Fruit fly (Drosophila melanogaster) whole organism, embryonic: Measurements from ENCODE around the gene CG34429.

ENCODE experiments used
- Bdp1 ChIP-seq: fragments of 200-800 bp; sonication (Bioruptor generic); optimal IDR thresholded peaks from 3 replicates; lab custom pipeline; 2016; ENCODE audit warnings: missing biosample characterization, missing genetic modification characterization
- CG10462 ChIP-seq: fragments of 200-800 bp; sonication (Bioruptor generic); optimal IDR thresholded peaks from 2 replicates; lab custom pipeline; 2016; ENCODE audit warnings: missing biosample characterization, missing genetic modification characterization
- CG11085 ChIP-seq: fragments of 200-800 bp; sonication (Bioruptor generic); IDR thresholded peaks from 2 replicates; pipeline ENCODE4 v1.3.6; 2022; ENCODE audit warnings: missing biosample characterization, missing genetic modification characterization
- CG11695 ChIP-seq: fragments of 200-800 bp; sonication (Bioruptor generic); IDR thresholded peaks from 3 replicates; pipeline ENCODE4 v1.3.6; 2022; ENCODE audit warnings: missing biosample characterization, missing genetic modification characterization
- CG2202 ChIP-seq: fragments of 200-800 bp; sonication (Bioruptor generic); optimal IDR thresholded peaks from 2 replicates; lab custom pipeline; 2018; ENCODE audit warnings: missing biosample characterization, mild to moderate bottlenecking, missing genetic modification characterization
- CG2678 ChIP-seq: fragments of 200-800 bp; sonication (Bioruptor generic); optimal IDR thresholded peaks from 3 replicates; lab custom pipeline; 2019; ENCODE audit warnings: missing biosample characterization, mild to moderate bottlenecking, missing genetic modification characterization, moderate library complexity
- CG30431 ChIP-seq: fragments of 200-800 bp; sonication (Bioruptor generic); optimal IDR thresholded peaks from 2 replicates; lab custom pipeline; 2017; ENCODE audit warnings: missing biosample characterization, missing genetic modification characterization
- CG3065 ChIP-seq: fragments of 200-800 bp; sonication (Bioruptor generic); optimal IDR thresholded peaks from 2 replicates; lab custom pipeline; 2016; ENCODE audit warnings: missing biosample characterization, missing genetic modification characterization
- CG31441 ChIP-seq: fragments of 200-800 bp; sonication (Bioruptor generic); IDR thresholded peaks from 2 replicates; pipeline ENCODE4 v1.3.6; 2022; ENCODE audit warnings: missing biosample characterization, missing genetic modification characterization
- CG32767 ChIP-seq: fragments of 200-800 bp; sonication (Bioruptor generic); IDR thresholded peaks from 2 replicates; pipeline ENCODE4 v1.3.6; 2022; ENCODE audit warnings: missing biosample characterization, missing genetic modification characterization
- CG4360 ChIP-seq: fragments of 200-800 bp; sonication (Bioruptor generic); IDR thresholded peaks from 2 replicates; pipeline ENCODE4 v1.3.6; 2022; ENCODE audit warnings: missing biosample characterization, missing genetic modification characterization
- CG4707 ChIP-seq: fragments of 200-800 bp; sonication (Bioruptor generic); optimal IDR thresholded peaks from 2 replicates; lab custom pipeline; 2018; ENCODE audit warnings: missing biosample characterization, mild to moderate bottlenecking, missing genetic modification characterization, moderate library complexity
- CG5245 ChIP-seq: fragments of 200-800 bp; sonication (Bioruptor generic); optimal IDR thresholded peaks from 3 replicates; lab custom pipeline; 2016; ENCODE audit warnings: missing biosample characterization, missing genetic modification characterization
- CG7357 ChIP-seq: fragments of 200-800 bp; sonication (Bioruptor generic); IDR thresholded peaks from 3 replicates; pipeline ENCODE4 v1.3.6; 2022; ENCODE audit warnings: missing biosample characterization, missing genetic modification characterization
- CG7839 ChIP-seq: fragments of 200-800 bp; sonication (Bioruptor generic); optimal IDR thresholded peaks from 3 replicates; lab custom pipeline; 2018; ENCODE audit warnings: missing biosample characterization, mild to moderate bottlenecking, missing genetic modification characterization, moderate library complexity
- CG7987 ChIP-seq: fragments of 200-800 bp; sonication (Bioruptor generic); optimal IDR thresholded peaks from 2 replicates; lab custom pipeline; 2018; ENCODE audit warnings: missing biosample characterization, mild to moderate bottlenecking, missing genetic modification characterization, moderate library complexity
- CG8089 ChIP-seq: fragments of 200-800 bp; sonication (Bioruptor generic); optimal IDR thresholded peaks from 3 replicates; lab custom pipeline; 2016; ENCODE audit warnings: missing biosample characterization, missing genetic modification characterization
- CG9797 ChIP-seq: fragments of 200-800 bp; sonication (Bioruptor generic); optimal IDR thresholded peaks from 3 replicates; lab custom pipeline; 2018; ENCODE audit warnings: missing biosample characterization, mild to moderate bottlenecking, missing genetic modification characterization
- CG9932 ChIP-seq: fragments of 200-800 bp; sonication (Bioruptor generic); IDR thresholded peaks from 2 replicates; pipeline ENCODE4 v1.3.6; 2022; ENCODE audit warnings: missing biosample characterization, missing genetic modification characterization
- Chrac-16 ChIP-seq: fragments of 200-800 bp; sonication (Bioruptor generic); optimal IDR thresholded peaks from 3 replicates; lab custom pipeline; 2016; ENCODE audit warnings: missing biosample characterization, missing genetic modification characterization
- CrebB ChIP-seq: fragments of 200-800 bp; sonication (Bioruptor generic); optimal IDR thresholded peaks from 3 replicates; lab custom pipeline; 2018; ENCODE audit warnings: missing biosample characterization, mild to moderate bottlenecking, missing genetic modification characterization
- Eip74EF ChIP-seq, 2 experiments: fragments of 200-800 bp in 1 of 2; fragments of >200 bp in 1 of 2; sonication (Bioruptor generic) in 1 of 2; optimal IDR thresholded peaks; 2 replicates each; lab custom pipeline; 2017 to 2019; ENCODE audit warnings: missing biosample characterization in 2 of 2, missing genetic modification characterization in 2 of 2, mild to moderate bottlenecking in 1 of 2, moderate library complexity in 1 of 2
- H2.0 ChIP-seq: fragments of 200-800 bp; sonication (Bioruptor generic); IDR thresholded peaks from 2 replicates; pipeline ENCODE4 v1.3.6; 2022; ENCODE audit warnings: missing biosample characterization, missing genetic modification characterization
- Max ChIP-seq: fragments of 200-800 bp; sonication (Bioruptor generic); optimal IDR thresholded peaks from 2 replicates; lab custom pipeline; 2016; ENCODE audit warnings: missing biosample characterization, mild to moderate bottlenecking, missing genetic modification characterization
- Mes4 ChIP-seq: fragments of 200-800 bp; sonication (Bioruptor generic); optimal IDR thresholded peaks from 2 replicates; lab custom pipeline; 2016; ENCODE audit warnings: missing biosample characterization, missing genetic modification characterization
- Nf-YA ChIP-seq: fragments of 200-800 bp; sonication (Bioruptor generic); IDR thresholded peaks from 2 replicates; pipeline ENCODE4 v1.3.6; 2022; ENCODE audit warnings: missing biosample characterization, missing genetic modification characterization
- PHDP ChIP-seq: fragments of 200-800 bp; sonication (Bioruptor generic); optimal IDR thresholded peaks from 3 replicates; lab custom pipeline; 2018; ENCODE audit warnings: missing biosample characterization, mild to moderate bottlenecking, missing genetic modification characterization, moderate library complexity
- Ssrp ChIP-seq: fragments of 200-800 bp; sonication (Bioruptor generic); optimal IDR thresholded peaks from 2 replicates; lab custom pipeline; 2018; ENCODE audit warnings: missing biosample characterization, mild to moderate bottlenecking, missing genetic modification characterization, moderate library complexity
- bowl ChIP-seq: fragments of 200-800 bp; sonication (Bioruptor generic); IDR thresholded peaks from 2 replicates; pipeline ENCODE4 v1.3.6; 2022; ENCODE audit warnings: missing biosample characterization, missing genetic modification characterization
- br ChIP-seq: fragments of >200 bp; optimal IDR thresholded peaks from 2 replicates; lab custom pipeline; 2017
- btn ChIP-seq: fragments of 200-800 bp; sonication (Bioruptor generic); optimal IDR thresholded peaks from 2 replicates; lab custom pipeline; 2016; ENCODE audit warnings: missing biosample characterization, missing genetic modification characterization
- cato ChIP-seq: fragments of 200-800 bp; sonication (Bioruptor generic); optimal IDR thresholded peaks from 2 replicates; lab custom pipeline; 2016; ENCODE audit warnings: missing biosample characterization, missing genetic modification characterization, borderline replicate concordance
- da ChIP-seq: fragments of 200-800 bp; sonication (Bioruptor generic); optimal IDR thresholded peaks from 2 replicates; lab custom pipeline; 2016; ENCODE audit warnings: missing biosample characterization, missing genetic modification characterization
- dpn ChIP-seq, 2 experiments: fragments of 200-800 bp; sonication (Bioruptor generic); optimal IDR thresholded peaks; 3 replicates each; lab custom pipeline; 2016; ENCODE audit warnings: missing biosample characterization in 2 of 2, missing genetic modification characterization in 2 of 2
- esg ChIP-seq: fragments of 200-800 bp; sonication (Bioruptor generic); conservative IDR thresholded peaks from 2 replicates; pipeline ENCODE4 v1.3.6; 2022; ENCODE audit warnings: missing biosample characterization, missing genetic modification characterization
- ewg ChIP-seq: fragments of 200-800 bp; sonication (Bioruptor generic); optimal IDR thresholded peaks from 3 replicates; lab custom pipeline; 2017; ENCODE audit warnings: mild to moderate bottlenecking, missing biosample characterization, missing genetic modification reagents, missing genetic modification characterization
- exex ChIP-seq: fragments of 200-800 bp; sonication (Bioruptor generic); optimal IDR thresholded peaks from 4 replicates; lab custom pipeline; 2018; ENCODE audit warnings: missing biosample characterization, mild to moderate bottlenecking, missing genetic modification characterization, moderate library complexity
- ftz-f1 ChIP-seq: fragments of 200-800 bp; sonication (Bioruptor generic); optimal IDR thresholded peaks from 2 replicates; lab custom pipeline; 2016; ENCODE audit warnings: missing biosample characterization, missing genetic modification characterization
- gt ChIP-seq: fragments of 200-800 bp; sonication (Bioruptor generic); IDR thresholded peaks from 2 replicates; pipeline ENCODE4 v1.3.6; 2022; ENCODE audit warnings: missing biosample characterization, missing genetic modification characterization
- ham ChIP-seq: fragments of 200-800 bp; sonication (Bioruptor generic); IDR thresholded peaks from 2 replicates; pipeline ENCODE4 v1.3.6; 2022; ENCODE audit warnings: missing biosample characterization, missing genetic modification characterization
- insv ChIP-seq, 2 experiments: fragments of 200-800 bp; sonication (Bioruptor generic); optimal IDR thresholded peaks; 3 replicates each; lab custom pipeline; 2016 to 2018; ENCODE audit warnings: missing biosample characterization in 2 of 2, missing genetic modification characterization in 2 of 2
- inv ChIP-seq: fragments of 200-800 bp; sonication (Bioruptor generic); IDR thresholded peaks from 2 replicates; pipeline ENCODE4 v1.3.6; 2022; ENCODE audit warnings: missing biosample characterization, missing genetic modification characterization; ENCODE audit not compliant: partially characterized antibody
- knrl ChIP-seq: fragments of 200-800 bp; sonication (Bioruptor generic); IDR thresholded peaks from 3 replicates; pipeline ENCODE4 v1.3.6; 2022; ENCODE audit warnings: missing biosample characterization, missing genetic modification characterization; ENCODE audit not compliant: partially characterized antibody
- lilli ChIP-seq: fragments of 200-800 bp; sonication (Bioruptor generic); optimal IDR thresholded peaks from 3 replicates; lab custom pipeline; 2016; ENCODE audit warnings: missing biosample characterization, missing genetic modification characterization
- mirr ChIP-seq: fragments of 200-800 bp; sonication (Bioruptor generic); optimal IDR thresholded peaks from 3 replicates; lab custom pipeline; 2018; ENCODE audit warnings: missing biosample characterization, mild to moderate bottlenecking, missing genetic modification characterization
- pros ChIP-seq: fragments of 200-800 bp; sonication (Bioruptor generic); optimal IDR thresholded peaks from 3 replicates; lab custom pipeline; 2019; ENCODE audit warnings: missing biosample characterization, mild to moderate bottlenecking, missing genetic modification characterization, moderate library complexity
- row ChIP-seq: fragments of 200-800 bp; sonication (Bioruptor generic); IDR thresholded peaks from 3 replicates; pipeline ENCODE4 v1.3.6; 2022; ENCODE audit warnings: missing biosample characterization, missing genetic modification characterization
- sens ChIP-seq: fragments of 200-800 bp; sonication (Bioruptor generic); peaks from one replicate; lab custom pipeline; 2016; ENCODE audit warnings: missing biosample characterization, missing genetic modification characterization
- vnd ChIP-seq: fragments of 200-800 bp; sonication (Bioruptor generic); IDR thresholded peaks from 3 replicates; pipeline ENCODE4 v1.3.6; 2022; ENCODE audit warnings: missing biosample characterization, missing genetic modification characterization; ENCODE audit not compliant: partially characterized antibody
- wek ChIP-seq: fragments of 200-800 bp; sonication (Bioruptor generic); optimal IDR thresholded peaks from 3 replicates; lab custom pipeline; 2018; ENCODE audit warnings: missing biosample characterization, mild to moderate bottlenecking, missing genetic modification characterization, moderate library complexity

CG34429 gene

dm6 chr3L:13022854-13023560 lies 39.8 kb upstream of the CG34429 start, which contains the start of gene RpS12 (continued):
- peak; percentile 86 for TF ChIP-seq Mes4 (GFP tag; lab: Kevin White, UChicago)
- TF ChIP-seq CG3065 (GFP tag; lab: Kevin White, UChicago) = no peak
- peak in 1 of 2 experiments; percentile 48 for TF ChIP-seq Eip74EF (GFP tag; optimal IDR thresholded peaks at IDR 0.05; lab: Kevin White, UChicago)
- peak; percentile 82 for TF ChIP-seq inv (GFP tag; lab: Robert Waterston, UW)
- TF ChIP-seq Ssrp (tag; lab: Kevin White, UChicago) = peak; percentile 31
- 0 out of 2 replicates have a peak, but pooled peaks have one; percentile 31 for TF ChIP-seq CG32767
- peak; percentile 17; the same call in 1 of the 2 replicates for TF ChIP-seq ham
- peak; percentile 61 for TF ChIP-seq da (GFP tag; lab: Kevin White, UChicago)
- TF ChIP-seq CG7987 (GFP tag; lab: Kevin White, UChicago) = peak; percentile 94
- peak; percentile 58 for TF ChIP-seq Bdp1 (GFP tag; lab: Kevin White, UChicago)
- TF ChIP-seq CG30431 (GFP tag; lab: Kevin White, UChicago) = peak; percentile 63
- peak; percentile 47 for TF ChIP-seq CG31441 (GFP tag; lab: Robert Waterston, UW)
- peak; percentile 80 for TF ChIP-seq CG4707
- TF ChIP-seq CG11085 (GFP tag; lab: Robert Waterston, UW) = peak; percentile 71; the same call in 1 of the 2 replicates
- peak; percentile 88 for TF ChIP-seq wek (GFP tag; lab: Kevin White, UChicago)
- peak; percentile 27 for TF ChIP-seq CG5245 (GFP tag; lab: Kevin White, UChicago)
- TF ChIP-seq row (GFP tag; lab: Robert Waterston, UW) = peak; percentile 80
- TF ChIP-seq Nf-YA = peak; percentile 58
- TF ChIP-seq CG11695 (GFP tag; lab: Robert Waterston, UW) = no peak
- TF ChIP-seq CG2678 (tag; lab: Kevin White, UChicago) = peak; percentile 60
- peak; percentile 53 for TF ChIP-seq CG10462 (GFP tag; lab: Kevin White, UChicago)
- TF ChIP-seq mirr (GFP tag; lab: Kevin White, UChicago) = peak; percentile 86
- peak; percentile 54; the same call in 1 of the 2 replicates for TF ChIP-seq bowl (GFP tag; lab: Robert Waterston, UW)
- peak; percentile 83 for TF ChIP-seq CG8089 (GFP tag; lab: Kevin White, UChicago)
- no peak for TF ChIP-seq ftz-f1 (GFP tag; lab: Kevin White, UChicago)
- peak; percentile 38 for TF ChIP-seq exex (tag; lab: Kevin White, UChicago)
- TF ChIP-seq knrl (GFP tag; lab: Robert Waterston, UW) = peak; percentile 80
- peak in 1 of 2 experiments; percentile 62 for TF ChIP-seq insv (GFP tag; optimal IDR thresholded peaks at IDR 0.05; lab: Kevin White, UChicago)
- peak; percentile 77 for TF ChIP-seq vnd (GFP tag; lab: Robert Waterston, UW)
- TF ChIP-seq gt (GFP tag; lab: Robert Waterston, UW) = no peak
- TF ChIP-seq pros (GFP tag; lab: Kevin White, UChicago) = no peak
- TF ChIP-seq H2.0 (GFP tag; lab: Robert Waterston, UW) = peak; percentile 75
- TF ChIP-seq cato (GFP tag; lab: Kevin White, UChicago) = peak; percentile 58
- TF ChIP-seq dpn (GFP tag; optimal IDR thresholded peaks at IDR 0.05; lab: Kevin White, UChicago) = peak; percentile 50 to 85
- TF ChIP-seq CG9932 (GFP tag; lab: Robert Waterston, UW) = peak; percentile 92
- TF ChIP-seq CG2202 (tag; lab: Kevin White, UChicago) = peak; percentile 67
- no peak for TF ChIP-seq CG4360 (GFP tag; lab: Robert Waterston, UW)
- no peak for TF ChIP-seq br (lab: Kevin White, UChicago)
- TF ChIP-seq CrebB (tag; lab: Kevin White, UChicago) = peak; percentile 83
- TF ChIP-seq PHDP = peak; percentile 65
- TF ChIP-seq lilli (GFP tag; lab: Kevin White, UChicago) = peak; percentile 79
- TF ChIP-seq ewg (GFP tag; lab: Kevin White, UChicago) = peak; percentile 57
- peak; percentile 84 for TF ChIP-seq CG7357
- peak; percentile 55 for TF ChIP-seq Chrac-16 (GFP tag; lab: Kevin White, UChicago)
- TF ChIP-seq CG7839 (tag; lab: Kevin White, UChicago) = peak; percentile 70
- peak; percentile 4 for TF ChIP-seq btn (GFP tag; lab: Kevin White, UChicago)
- peak; percentile 19; the same call in 1 of the 2 replicates for TF ChIP-seq esg (GFP tag; lab: Robert Waterston, UW)
- no peak for TF ChIP-seq CG9797 (GFP tag; lab: Kevin White, UChicago)
- peak; percentile 91 for TF ChIP-seq Max (GFP tag; lab: Kevin White, UChicago)
- TF ChIP-seq sens (GFP tag; lab: Kevin White, UChicago) = peak; percentile 92
